Worm (Caenorhabditis elegans) whole organism, mixed stage, embryonic: ENCODE results near the gene pnn-1.

ENCODE experiments used
- bed-3 ChIP-seq: fragments of 200-800 bp; sonication (Bioruptor generic); optimal IDR thresholded peaks from 3 replicates; lab custom pipeline; 2018; ENCODE audit warnings: mild to moderate bottlenecking, missing genetic modification characterization, moderate library complexity, missing compliant biosample characterization
- blmp-1 ChIP-seq: fragments of 150-350 bp; optimal IDR thresholded peaks from 2 replicates; lab custom pipeline; 2014; ENCODE audit warnings: missing biosample characterization, missing genetic modification characterization
- ceh-39 ChIP-seq: fragments of 150-350 bp; optimal IDR thresholded peaks from 2 replicates; lab custom pipeline; 2014; ENCODE audit warnings: missing biosample characterization, missing genetic modification characterization
- ceh-43 ChIP-seq: fragments of 200-800 bp; sonication (Bioruptor generic); optimal IDR thresholded peaks from 2 replicates; lab custom pipeline; 2018; ENCODE audit warnings: mild to moderate bottlenecking, missing genetic modification characterization, moderate library complexity, missing compliant biosample characterization
- ceh-83 ChIP-seq: fragments of 200-800 bp; sonication (Bioruptor generic); optimal IDR thresholded peaks from 2 replicates; lab custom pipeline; 2018; ENCODE audit warnings: mild to moderate bottlenecking, missing genetic modification characterization, missing compliant biosample characterization
- ces-1 ChIP-seq: fragments of 150-350 bp; optimal IDR thresholded peaks from 2 replicates; lab custom pipeline; 2014; ENCODE audit warnings: missing biosample characterization, missing genetic modification reagents, missing genetic modification characterization
- cnd-1 ChIP-seq: fragments of 200-800 bp; sonication (Bioruptor generic); optimal IDR thresholded peaks from 2 replicates; lab custom pipeline; 2018; ENCODE audit warnings: mild to moderate bottlenecking, missing genetic modification characterization, missing compliant biosample characterization
- drap-1 ChIP-seq: fragments of 200-800 bp; sonication (Bioruptor generic); optimal IDR thresholded peaks from 3 replicates; lab custom pipeline; 2018; ENCODE audit warnings: mild to moderate bottlenecking, missing genetic modification characterization, missing compliant biosample characterization
- elt-3 ChIP-seq: fragments of 150-350 bp; optimal IDR thresholded peaks from 2 replicates; lab custom pipeline; 2014; ENCODE audit warnings: missing biosample characterization, missing genetic modification characterization
- flh-1 ChIP-seq: fragments of 200-800 bp; sonication (Bioruptor generic); optimal IDR thresholded peaks from 2 replicates; lab custom pipeline; 2018; ENCODE audit warnings: mild to moderate bottlenecking, missing genetic modification characterization, moderate library complexity, missing compliant biosample characterization
- hlh-1 ChIP-seq: fragments of 150-350 bp; optimal IDR thresholded peaks from 2 replicates; lab custom pipeline; 2014; ENCODE audit warnings: missing biosample characterization, missing genetic modification reagents, missing genetic modification characterization
- lin-13 ChIP-seq: fragments of 150-350 bp; optimal IDR thresholded peaks from 2 replicates; lab custom pipeline; 2014; ENCODE audit warnings: missing biosample characterization, missing genetic modification characterization
- lin-32 ChIP-seq: fragments of 200-800 bp; sonication (Bioruptor generic); optimal IDR thresholded peaks from 2 replicates; lab custom pipeline; 2018; ENCODE audit warnings: mild to moderate bottlenecking, missing genetic modification characterization, missing compliant biosample characterization
- mab-5 ChIP-seq: fragments of 150-350 bp; optimal IDR thresholded peaks from 2 replicates; lab custom pipeline; 2014; ENCODE audit warnings: missing biosample characterization, missing genetic modification characterization
- mep-1 ChIP-seq: fragments of 150-350 bp; optimal IDR thresholded peaks from 2 replicates; lab custom pipeline; 2017; ENCODE audit warnings: missing biosample characterization, missing genetic modification reagents, missing genetic modification characterization, inconsistent platforms
- nhr-12 ChIP-seq: fragments of 150-350 bp; optimal IDR thresholded peaks from 2 replicates; lab custom pipeline; 2014; ENCODE audit warnings: missing biosample characterization, missing genetic modification characterization
- nhr-237 ChIP-seq: fragments of 150-350 bp; optimal IDR thresholded peaks from 2 replicates; lab custom pipeline; 2014; ENCODE audit warnings: missing biosample characterization, missing genetic modification characterization
- nhr-28 ChIP-seq: fragments of 150-350 bp; optimal IDR thresholded peaks from 2 replicates; lab custom pipeline; 2014; ENCODE audit warnings: missing biosample characterization, missing genetic modification characterization
- nhr-76 ChIP-seq: sonication (generic microtip); optimal IDR thresholded peaks from 2 replicates; lab custom pipeline; 2017; ENCODE audit warnings: missing biosample characterization, missing genetic modification characterization
- pha-4 ChIP-seq: fragments of 150-350 bp; optimal IDR thresholded peaks from 2 replicates; lab custom pipeline; 2018; ENCODE audit warnings: missing biosample characterization, missing genetic modification reagents, missing genetic modification characterization
- sem-2 ChIP-seq: fragments of 200-800 bp; sonication (Bioruptor generic); optimal IDR thresholded peaks from 2 replicates; lab custom pipeline; 2018; ENCODE audit warnings: mild to moderate bottlenecking, missing genetic modification characterization, missing compliant biosample characterization
- snpc-4 ChIP-seq: fragments of 150-350 bp; optimal IDR thresholded peaks from 2 replicates; lab custom pipeline; 2014; ENCODE audit warnings: missing biosample characterization, missing genetic modification characterization
- sptf-1 ChIP-seq: sonication (generic microtip); optimal IDR thresholded peaks from 2 replicates; lab custom pipeline; 2017; ENCODE audit warnings: mild to moderate bottlenecking, missing genetic modification characterization, moderate library complexity, missing compliant biosample characterization
- tbx-8 ChIP-seq: fragments of 200-800 bp; sonication (Bioruptor generic); optimal IDR thresholded peaks from 2 replicates; lab custom pipeline; 2018; ENCODE audit warnings: mild to moderate bottlenecking, missing genetic modification characterization, moderate library complexity, missing compliant biosample characterization
- unc-120 ChIP-seq: sonication (generic microtip); optimal IDR thresholded peaks from 2 replicates; lab custom pipeline; 2017; ENCODE audit warnings: missing genetic modification characterization, missing compliant biosample characterization; ENCODE audit not compliant: poor library complexity, severe bottlenecking
- unc-39 ChIP-seq: fragments of 150-350 bp; optimal IDR thresholded peaks from 2 replicates; lab custom pipeline; 2014; ENCODE audit warnings: missing biosample characterization, missing genetic modification characterization
- unc-62 ChIP-seq: fragments of 150-350 bp; optimal IDR thresholded peaks from 2 replicates; lab custom pipeline; 2014; ENCODE audit warnings: missing biosample characterization, missing genetic modification reagents, missing genetic modification characterization
- zip-8 ChIP-seq: fragments of 150-350 bp; optimal IDR thresholded peaks from 2 replicates; lab custom pipeline; 2014; ENCODE audit warnings: missing biosample characterization, missing genetic modification characterization
- ztf-11 ChIP-seq: fragments of 150-350 bp; optimal IDR thresholded peaks from 2 replicates; lab custom pipeline; 2014; ENCODE audit warnings: missing biosample characterization, missing genetic modification characterization

pnn-1 gene

ce11 chrV:12988256-12988655 is 17.3 kb downstream of the pnn-1 start, which contains the start of gene F15B9.8:
Gene F15B9.8, plus strand, starts transcription at chrV:12988556.
- peak; percentile 72 for TF ChIP-seq zip-8 (tag; lab: Kevin White, UChicago)
- TF ChIP-seq ztf-11: no peak
- no peak for TF ChIP-seq ceh-43
- TF ChIP-seq blmp-1 (tag; lab: Kevin White, UChicago): peak; percentile 22

ce11 chrV:12992891-12993290 is 22.0 kb downstream of the pnn-1 start, which contains the start of the genes F15B9.11 and dsl-7:
Gene F15B9.11, minus strand, starts transcription at chrV:12992895.
Gene dsl-7, plus strand, starts transcription at chrV:12993150.
- TF ChIP-seq sem-2: no peak
- no peak for TF ChIP-seq hlh-1 (tag; lab: Kevin White, UChicago)
- TF ChIP-seq mab-5: no peak
- no peak for TF ChIP-seq sptf-1 (tag; lab: Kevin White, UChicago)

ce11 chrV:12995269-12995668 is 24.4 kb downstream of the pnn-1 start, which contains the start of gene far-5:
Gene far-5, plus strand, starts transcription at chrV:12995569.
- TF ChIP-seq unc-39 (tag; lab: Kevin White, UChicago) (no peak), unc-120 (tag; lab: Kevin White, UChicago) (no peak), hlh-1 (tag; lab: Kevin White, UChicago) (no peak), ceh-43 (no peak), mep-1 (tag; lab: Kevin White, UChicago) (no peak), nhr-237 (tag; lab: Kevin White, UChicago) (no peak), snpc-4 (tag; lab: Kevin White, UChicago) (no peak), ceh-83 (GFP tag; lab: Kevin White, UChicago) (no peak), pha-4 (tag; lab: Kevin White, UChicago) (no peak), zip-8 (tag; lab: Kevin White, UChicago) (no peak), drap-1 (GFP tag; lab: Kevin White, UChicago) (no peak), nhr-12 (tag; lab: Kevin White, UChicago) (no peak), elt-3 (tag; lab: Kevin White, UChicago) (no peak)

- no peak for TF ChIP-seq ceh-43
These were observed 26.5 kb downstream of the pnn-1 start, which contains the start of gene far-3 for ce11 chrV:12997422-12997821. Gene far-3, minus strand, starts transcription at chrV:12997522.

ce11 chrV:12999559-12999958 is 28.6 kb downstream of the pnn-1 start, which contains the start of gene far-4:
Gene far-4, minus strand, starts transcription at chrV:12999659.
- TF ChIP-seq unc-62 (GFP tag; lab: Kevin White, UChicago) (no peak), elt-3 (tag; lab: Kevin White, UChicago) (no peak), tbx-8 (GFP tag; lab: Kevin White, UChicago) (no peak), nhr-12 (tag; lab: Kevin White, UChicago) (no peak), pha-4 (tag; lab: Kevin White, UChicago) (no peak), nhr-28 (tag; lab: Kevin White, UChicago) (no peak), ceh-39 (tag; lab: Kevin White, UChicago) (no peak), zip-8 (tag; lab: Kevin White, UChicago) (no peak), sem-2 (no peak), bed-3 (GFP tag; lab: Kevin White, UChicago) (no peak), mab-5 (no peak), mep-1 (tag; lab: Kevin White, UChicago) (no peak), nhr-76 (no peak)

- TF ChIP-seq cnd-1 (tag; lab: Kevin White, UChicago): no peak
- no peak for TF ChIP-seq ztf-11
- TF ChIP-seq elt-3 (tag; lab: Kevin White, UChicago): no peak
- TF ChIP-seq pha-4 (tag; lab: Kevin White, UChicago): no peak
- TF ChIP-seq lin-32 (GFP tag; lab: Kevin White, UChicago): no peak
- no peak for TF ChIP-seq nhr-28 (tag; lab: Kevin White, UChicago)
- TF ChIP-seq flh-1 (GFP tag; lab: Kevin White, UChicago): no peak
- no peak for TF ChIP-seq unc-62 (GFP tag; lab: Kevin White, UChicago)
- TF ChIP-seq mab-5: no peak
- TF ChIP-seq ceh-43: no peak
- TF ChIP-seq sem-2: no peak
- TF ChIP-seq nhr-76: no peak
- TF ChIP-seq ceh-83 (GFP tag; lab: Kevin White, UChicago): no peak
- no peak for TF ChIP-seq zip-8 (tag; lab: Kevin White, UChicago)
- no peak for TF ChIP-seq lin-13
- TF ChIP-seq ces-1: no peak
These were observed 29.2 kb downstream of the pnn-1 start for ce11 chrV:13000068-13000467.
